Worm (Caenorhabditis elegans) whole organism, young adult: ENCODE data around the gene K01A2.4.

Experiments
- B0261.1 ChIP-seq: sonication (generic microtip); optimal IDR thresholded peaks from 2 replicates; lab custom pipeline; 2016; ENCODE audit warnings: mild to moderate bottlenecking, missing genetic modification characterization, moderate library complexity, missing compliant biosample characterization
- C17E4.6 ChIP-seq: fragments of 200-800 bp; sonication (Bioruptor generic); IDR thresholded peaks from 2 replicates; pipeline ENCODE4 v1.3.6; 2022; ENCODE audit warnings: missing genetic modification reagents, missing genetic modification characterization, missing compliant biosample characterization
- D2030.7 ChIP-seq: fragments of 200-800 bp; sonication (Bioruptor generic); IDR thresholded peaks from 2 replicates; pipeline ENCODE4 v1.3.6; 2022; ENCODE audit warnings: missing genetic modification reagents, missing genetic modification characterization, missing compliant biosample characterization
- F22D6.2 ChIP-seq: sonication (generic microtip); optimal IDR thresholded peaks from 2 replicates; lab custom pipeline; 2016; ENCODE audit warnings: mild to moderate bottlenecking, missing genetic modification characterization, missing compliant biosample characterization
- F33H1.4 ChIP-seq: fragments of 200-800 bp; sonication (Bioruptor generic); IDR thresholded peaks from 2 replicates; pipeline ENCODE4 v1.3.6; 2022; ENCODE audit warnings: missing genetic modification reagents, missing genetic modification characterization, missing compliant biosample characterization
- F52B5.7 ChIP-seq: sonication (generic microtip); optimal IDR thresholded peaks from 2 replicates; lab custom pipeline; 2016; ENCODE audit warnings: mild to moderate bottlenecking, missing genetic modification characterization, missing compliant biosample characterization
- F57C9.4 ChIP-seq: sonication (generic microtip); optimal IDR thresholded peaks from 2 replicates; lab custom pipeline; 2017; ENCODE audit warnings: mild to moderate bottlenecking, missing genetic modification characterization, missing compliant biosample characterization
- T07F8.4 ChIP-seq: sonication (generic microtip); optimal IDR thresholded peaks from 2 replicates; lab custom pipeline; 2016; ENCODE audit warnings: mild to moderate bottlenecking, missing genetic modification characterization, moderate library complexity, missing compliant biosample characterization
- T26A5.8 ChIP-seq: sonication (generic microtip); optimal IDR thresholded peaks from 2 replicates; lab custom pipeline; 2016; ENCODE audit warnings: missing genetic modification characterization, missing compliant biosample characterization
- Y67H2A.10 ChIP-seq: fragments of 200-800 bp; sonication (Bioruptor generic); conservative IDR thresholded peaks from 2 replicates; pipeline ENCODE4 v1.3.6; 2022; ENCODE audit warnings: missing genetic modification reagents, missing genetic modification characterization, missing compliant biosample characterization
- ZK185.1 ChIP-seq: sonication (generic microtip); optimal IDR thresholded peaks from 2 replicates; lab custom pipeline; 2016; ENCODE audit warnings: mild to moderate bottlenecking, missing genetic modification characterization, missing compliant biosample characterization; ENCODE audit not compliant: poor library complexity, severe bottlenecking
- ama-1 ChIP-seq, 3 experiments: fragments of 150-350 bp in 1 of 3; sonication (generic microtip) in 2 of 3; optimal IDR thresholded peaks; 2 replicates each; lab custom pipeline; 2014 to 2018; ENCODE audit warnings: missing biosample characterization in 2 of 3, missing genetic modification characterization in 2 of 3, missing genetic modification reagents in 2 of 3
- aptf-3 ChIP-seq: fragments of 200-800 bp; sonication (Bioruptor generic); IDR thresholded peaks from 2 replicates; pipeline ENCODE4 v1.3.6; 2022; ENCODE audit warnings: missing genetic modification characterization, missing compliant biosample characterization
- bed-1 ChIP-seq: fragments of 200-800 bp; sonication (Bioruptor generic); IDR thresholded peaks from 2 replicates; pipeline ENCODE4 v1.3.6; 2022; ENCODE audit warnings: missing genetic modification reagents, missing genetic modification characterization, missing compliant biosample characterization
- ceh-58 ChIP-seq: fragments of 200-800 bp; sonication (Bioruptor generic); IDR thresholded peaks from 2 replicates; pipeline ENCODE4 v1.3.6; 2022; ENCODE audit warnings: missing genetic modification characterization, missing compliant biosample characterization
- ceh-79 ChIP-seq: sonication (generic microtip); optimal IDR thresholded peaks from 2 replicates; lab custom pipeline; 2017; ENCODE audit warnings: mild to moderate bottlenecking, missing genetic modification characterization, missing compliant biosample characterization
- ceh-91 ChIP-seq: fragments of 200-800 bp; sonication (Bioruptor generic); IDR thresholded peaks from 2 replicates; pipeline ENCODE4 v1.3.6; 2022; ENCODE audit warnings: missing genetic modification reagents, missing genetic modification characterization, missing compliant biosample characterization
- dox-1 ChIP-seq: fragments of 200-800 bp; sonication (Bioruptor generic); IDR thresholded peaks from 2 replicates; pipeline ENCODE4 v1.3.6; 2022; ENCODE audit warnings: missing genetic modification reagents, missing genetic modification characterization, missing compliant biosample characterization
- egrh-3 ChIP-seq: fragments of 200-800 bp; sonication (Bioruptor generic); IDR thresholded peaks from 2 replicates; pipeline ENCODE4 v1.3.6; 2022; ENCODE audit warnings: missing genetic modification reagents, missing genetic modification characterization, missing compliant biosample characterization
- fkh-3 ChIP-seq: sonication (generic microtip); optimal IDR thresholded peaks from 2 replicates; lab custom pipeline; 2016; ENCODE audit warnings: mild to moderate bottlenecking, missing genetic modification characterization, missing compliant biosample characterization
- him-1 ChIP-seq: sonication (generic microtip); optimal IDR thresholded peaks from 2 replicates; lab custom pipeline; 2016; ENCODE audit warnings: missing genotype, missing genetic modification reagents, missing genetic modification characterization, missing compliant biosample characterization
- hlh-26 ChIP-seq: fragments of 200-800 bp; sonication (Bioruptor generic); conservative IDR thresholded peaks from 2 replicates; pipeline ENCODE4 v1.3.6; 2022; ENCODE audit warnings: missing genetic modification reagents, missing genetic modification characterization, missing compliant biosample characterization
- hmg-20 ChIP-seq: fragments of 200-800 bp; sonication (Bioruptor generic); IDR thresholded peaks from 2 replicates; pipeline ENCODE4 v1.3.6; 2022; ENCODE audit warnings: missing genetic modification reagents, missing genetic modification characterization, missing compliant biosample characterization
- lin-40 ChIP-seq: sonication (generic microtip); optimal IDR thresholded peaks from 2 replicates; lab custom pipeline; 2016; ENCODE audit warnings: missing genetic modification characterization, mild to moderate bottlenecking, missing compliant biosample characterization, missing genotype, missing genetic modification reagents
- lsy-27 ChIP-seq: sonication (generic microtip); optimal IDR thresholded peaks from 2 replicates; lab custom pipeline; 2017; ENCODE audit warnings: missing genetic modification characterization, mild to moderate bottlenecking, missing compliant biosample characterization, antibody characterized with exemption, missing genotype, borderline replicate concordance; ENCODE audit not compliant: insufficient read depth
- madf-6 ChIP-seq: fragments of 200-800 bp; sonication (Bioruptor generic); IDR thresholded peaks from 2 replicates; pipeline ENCODE4 v1.3.6; 2022; ENCODE audit warnings: missing genetic modification reagents, missing genetic modification characterization, missing compliant biosample characterization
- madf-8 ChIP-seq: fragments of 200-800 bp; sonication (Bioruptor generic); conservative IDR thresholded peaks from 2 replicates; pipeline ENCODE4 v1.3.6; 2022; ENCODE audit warnings: missing genetic modification reagents, missing genetic modification characterization, missing compliant biosample characterization
- mes-4 ChIP-seq: sonication (generic microtip); optimal IDR thresholded peaks from 2 replicates; lab custom pipeline; 2016; ENCODE audit warnings: missing genotype, missing genetic modification characterization, missing compliant biosample characterization
- nhr-27 ChIP-seq: fragments of 200-800 bp; sonication (Bioruptor generic); optimal IDR thresholded peaks from 2 replicates; lab custom pipeline; 2018; ENCODE audit warnings: mild to moderate bottlenecking, missing genetic modification characterization, moderate library complexity, missing compliant biosample characterization
- nhr-80 ChIP-seq: sonication (generic microtip); optimal IDR thresholded peaks from 2 replicates; lab custom pipeline; 2016; ENCODE audit warnings: missing genetic modification characterization, missing compliant biosample characterization
- pbrm-1 ChIP-seq: fragments of 200-800 bp; sonication (Bioruptor generic); IDR thresholded peaks from 2 replicates; pipeline ENCODE4 v1.3.6; 2022; ENCODE audit warnings: missing genetic modification reagents, missing genetic modification characterization, missing compliant biosample characterization
- sea-2 ChIP-seq: fragments of 200-800 bp; sonication (Bioruptor generic); IDR thresholded peaks from 2 replicates; pipeline ENCODE4 v1.3.6; 2022; ENCODE audit warnings: missing genetic modification characterization, missing compliant biosample characterization
- snpc-1.3 ChIP-seq: sonication (generic microtip); optimal IDR thresholded peaks from 2 replicates; lab custom pipeline; 2017; ENCODE audit warnings: missing genetic modification characterization, mild to moderate bottlenecking, missing compliant biosample characterization, antibody characterized with exemption, moderate library complexity, missing genotype, missing genetic modification reagents; ENCODE audit not compliant: insufficient read depth
- somi-1 ChIP-seq: fragments of 200-800 bp; sonication (Bioruptor generic); optimal IDR thresholded peaks from 2 replicates; lab custom pipeline; 2018; ENCODE audit warnings: mild to moderate bottlenecking, missing genetic modification characterization, missing compliant biosample characterization
- tlf-1 ChIP-seq: fragments of 200-800 bp; sonication (Bioruptor generic); optimal IDR thresholded peaks from 2 replicates; lab custom pipeline; 2018; ENCODE audit warnings: mild to moderate bottlenecking, missing genetic modification characterization, missing compliant biosample characterization
- ztf-22 ChIP-seq: fragments of 200-800 bp; sonication (Bioruptor generic); optimal IDR thresholded peaks from 2 replicates; lab custom pipeline; 2018; ENCODE audit warnings: mild to moderate bottlenecking, missing genetic modification characterization, moderate library complexity, missing compliant biosample characterization
- ztf-28 ChIP-seq: fragments of 200-800 bp; sonication (Bioruptor generic); IDR thresholded peaks from 2 replicates; pipeline ENCODE4 v1.3.6; 2022; ENCODE audit warnings: missing genetic modification reagents, missing genetic modification characterization, missing compliant biosample characterization

K01A2.4 gene

DNA sequence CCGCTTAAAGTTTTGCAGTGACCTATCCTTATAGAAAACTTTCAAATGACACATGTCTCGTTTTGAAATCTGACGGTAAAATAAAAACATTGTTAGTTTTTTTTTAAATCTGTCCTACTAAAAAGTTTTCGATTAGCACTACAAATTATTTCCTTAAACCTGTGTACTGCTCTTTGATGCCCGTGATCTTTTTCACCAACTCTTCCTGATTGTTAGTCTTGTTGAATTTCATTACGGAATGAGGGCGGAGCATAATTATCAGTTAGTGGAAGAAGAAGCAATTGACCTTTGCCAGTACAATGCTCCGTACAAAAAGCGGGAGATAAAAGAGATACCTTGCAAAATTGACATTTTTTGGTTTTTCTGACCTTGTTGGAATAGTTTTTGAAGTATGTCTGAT, at the start of gene K01A2.4:
TSS of gene K01A2.4 (plus strand) at position 301 of the 400 bp plus-strand sequence.
- TF ChIP-seq hmg-20 (GFP tag; lab: Robert Waterston, UW) (no peak), F22D6.2 (tag; lab: Kevin White, UChicago) (no peak), nhr-80 (no peak), ceh-79 (tag; lab: Kevin White, UChicago) (no peak), him-1 (tag; lab: Kevin White, UChicago) (no peak), lsy-27 (tag; lab: Kevin White, UChicago) (no peak), mes-4 (no peak), F52B5.7 (tag; lab: Kevin White, UChicago) (no peak), ZK185.1 (tag; lab: Kevin White, UChicago) (no peak)

- TF ChIP-seq D2030.7 (GFP tag; lab: Robert Waterston, UW), result no peak
- TF ChIP-seq F22D6.2 (tag; lab: Kevin White, UChicago), result no peak
- no peak for TF ChIP-seq bed-1 (GFP tag; lab: Robert Waterston, UW)
- TF ChIP-seq ceh-58 (GFP tag; lab: Robert Waterston, UW), result no peak
- TF ChIP-seq ZK185.1 (tag; lab: Kevin White, UChicago), result no peak
- no peak for TF ChIP-seq madf-8 (GFP tag; lab: Robert Waterston, UW)
- TF ChIP-seq dox-1 (GFP tag; lab: Robert Waterston, UW), result no peak
- TF ChIP-seq Y67H2A.10 (GFP tag; lab: Robert Waterston, UW), result no peak
- TF ChIP-seq tlf-1 (GFP tag; lab: Kevin White, UChicago), result no peak
- no peak for TF ChIP-seq B0261.1 (tag; lab: Kevin White, UChicago)
- no peak for TF ChIP-seq lin-40 (tag; lab: Kevin White, UChicago)
- no peak for TF ChIP-seq ceh-91 (GFP tag; lab: Robert Waterston, UW)
- TF ChIP-seq hlh-26, result no peak
Measured at ce11 chrII:257519-257918, 49.7 kb upstream of the K01A2.4 start, which contains the start of gene cat-2. TSS of gene cat-2 (plus strand) at chrII:257819.

DNA sequence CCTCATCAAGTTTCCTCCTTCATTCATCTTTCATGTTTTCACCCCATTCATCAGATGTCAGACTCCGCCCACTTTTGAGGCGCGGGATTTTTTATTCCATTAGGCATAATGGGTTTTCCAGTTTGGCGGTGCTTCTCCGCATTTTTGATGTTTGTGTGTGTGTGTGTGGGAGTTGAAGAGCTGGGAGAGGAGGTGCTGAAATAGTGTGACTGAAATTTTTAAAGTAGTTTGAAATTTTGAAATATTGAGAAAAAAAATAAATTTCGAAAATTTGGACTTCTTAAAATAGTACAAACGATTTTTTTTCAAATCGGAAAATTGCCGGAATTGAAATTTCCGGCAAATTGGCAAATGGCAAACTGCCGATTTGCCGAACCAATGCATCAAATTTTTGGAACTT, 43.7 kb upstream of the K01A2.4 start, which contains the start of gene scc-2:
TSS of gene scc-2 (minus strand) at position 101 of the 400 bp plus-strand sequence.
- TF ChIP-seq lsy-27 (tag; lab: Kevin White, UChicago) (no peak), F33H1.4 (GFP tag; lab: Robert Waterston, UW) (no peak), fkh-3 (no peak), snpc-1.3 (tag; lab: Kevin White, UChicago) (no peak), somi-1 (no peak), madf-6 (GFP tag; lab: Robert Waterston, UW) (no peak), ztf-22 (GFP tag; lab: Kevin White, UChicago) (no peak)

DNA sequence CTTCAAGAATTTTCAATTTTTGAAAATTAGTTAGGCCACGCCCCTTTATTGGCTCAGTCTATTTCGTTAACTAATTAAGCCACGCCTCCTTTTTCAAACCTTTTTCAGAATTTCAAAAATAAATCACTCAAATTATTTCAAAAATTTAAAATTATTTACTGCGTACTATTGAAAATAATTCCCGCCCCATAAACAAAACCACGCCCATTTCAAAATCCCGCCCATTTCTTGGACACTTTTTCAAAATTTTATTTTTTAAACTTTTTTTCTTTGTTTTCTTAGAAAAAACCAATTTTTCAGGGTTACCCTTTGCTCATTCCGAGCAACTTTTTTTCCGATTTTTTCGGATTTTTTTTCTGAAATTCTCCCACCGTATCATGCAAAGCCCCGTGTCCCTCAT, 43.2 kb upstream of the K01A2.4 start, which contains the start of gene B0432.14:
TSS of gene B0432.14 (plus strand) at position 301 of the 400 bp plus-strand sequence.
- TF ChIP-seq sea-2 (GFP tag; lab: Robert Waterston, UW) (no peak), T26A5.8 (no peak), pbrm-1 (GFP tag; lab: Robert Waterston, UW) (no peak), tlf-1 (GFP tag; lab: Kevin White, UChicago) (no peak), ztf-28 (GFP tag; lab: Robert Waterston, UW) (no peak), F57C9.4 (tag; lab: Kevin White, UChicago) (no peak), nhr-27 (tag; lab: Kevin White, UChicago) (no peak), F33H1.4 (GFP tag; lab: Robert Waterston, UW) (no peak), aptf-3 (no peak), hmg-20 (GFP tag; lab: Robert Waterston, UW) (no peak), T07F8.4 (tag; lab: Kevin White, UChicago) (no peak), egrh-3 (GFP tag; lab: Robert Waterston, UW) (no peak), ama-1 (optimal IDR thresholded peaks at IDR 0.05; lab: Kevin White, UChicago) (no peak), ama-1 (GFP tag; optimal IDR thresholded peaks at IDR 0.05; lab: Kevin White, UChicago) (no peak), C17E4.6 (no peak), F22D6.2 (tag; lab: Kevin White, UChicago) (no peak)
